Fruit fly (Drosophila melanogaster) S2 (cell line): Measurements from ENCODE around the gene Prosalpha6T.

Experiments used
- CG8478 ChIP-seq: fragments of >200 bp; optimal IDR thresholded peaks from 2 replicates; lab custom pipeline; 2018
- CTCF ChIP-seq, 2 experiments: fragments of >200 bp; optimal IDR thresholded peaks; 2 replicates each; lab custom pipeline; 2018

dm6 chr2L:13266627-13267026, 34.8 kb downstream of the Prosalpha6T start:
- TF ChIP-seq CG8478 (lab: Kevin White, UChicago) (no peak), CTCF (optimal IDR thresholded peaks at IDR 0.05; lab: Kevin White, UChicago) (no peak)
